Fruit fly (Drosophila melanogaster): ENCODE results near the gene LSm7.

LSm7 gene

dm6 chr2L:16709693-16710092, 33.2 kb downstream of the LSm7 start:
- TF ChIP-seq GATAd (GFP tag; optimal IDR thresholded peaks at IDR 0.05) (no peak), Rel (GFP tag; optimal IDR thresholded peaks at IDR 0.05) (no peak), Rel (tag; optimal IDR thresholded peaks at IDR 0.05) (no peak), dsf (GFP tag; optimal IDR thresholded peaks at IDR 0.05; ENCODE audit: borderline replicate concordance) (no peak), Hr78 (GFP tag; optimal IDR thresholded peaks at IDR 0.05) (no peak), OdsH (GFP tag; optimal IDR thresholded peaks at IDR 0.05) (no peak), Hr83 (GFP tag; optimal IDR thresholded peaks at IDR 0.05; ENCODE audit: poor library complexity, severe bottlenecking) (no peak), lola (GFP tag; optimal IDR thresholded peaks at IDR 0.05) (no peak), fru (GFP tag; optimal IDR thresholded peaks at IDR 0.05) (no peak), N (GFP tag; optimal IDR thresholded peaks at IDR 0.05) (no peak), Sp1 (GFP tag; optimal IDR thresholded peaks at IDR 0.05) (no peak), Dfd (GFP tag; optimal IDR thresholded peaks at IDR 0.05) (no peak), tai (GFP tag; optimal IDR thresholded peaks at IDR 0.05) (no peak)

- no peak for TF ChIP-seq Jra (GFP tag; optimal IDR thresholded peaks at IDR 0.05)
- no peak for TF ChIP-seq OdsH (GFP tag; optimal IDR thresholded peaks at IDR 0.05)
- no peak for TF ChIP-seq N (GFP tag; optimal IDR thresholded peaks at IDR 0.05)
- TF ChIP-seq Dfd (GFP tag; optimal IDR thresholded peaks at IDR 0.05): no peak
- TF ChIP-seq woc (GFP tag; optimal IDR thresholded peaks at IDR 0.05): no peak
- TF ChIP-seq Vsx2 (GFP tag; optimal IDR thresholded peaks at IDR 0.05; ENCODE audit: partially characterized antibody): no peak
- no peak for TF ChIP-seq brk (GFP tag; optimal IDR thresholded peaks at IDR 0.05)
Observed at dm6 chr2L:16706882-16707775, 35.8 kb downstream of the LSm7 start.

dm6 chr2L:16703753-16704152, 39.1 kb downstream of the LSm7 start:
- TF ChIP-seq fru (GFP tag; optimal IDR thresholded peaks at IDR 0.05) (peak; percentile 8), Rel (GFP tag; optimal IDR thresholded peaks at IDR 0.05) (no peak), Rel (tag; optimal IDR thresholded peaks at IDR 0.05) (no peak), Dif (GFP tag; optimal IDR thresholded peaks at IDR 0.05; ENCODE audit: partially characterized antibody) (no peak), Hnf4 (GFP tag; optimal IDR thresholded peaks at IDR 0.05) (peak; percentile 20), lola (GFP tag; optimal IDR thresholded peaks at IDR 0.05) (no peak), br (GFP tag; optimal IDR thresholded peaks at IDR 0.05) (peak; percentile 6), CrebA (GFP tag; optimal IDR thresholded peaks at IDR 0.05; ENCODE audit: borderline replicate concordance) (no peak), GATAd (GFP tag; optimal IDR thresholded peaks at IDR 0.05) (no peak), usp (GFP tag; optimal IDR thresholded peaks at IDR 0.05) (no peak), dsf (GFP tag; optimal IDR thresholded peaks at IDR 0.05; ENCODE audit: borderline replicate concordance) (no peak), Jra (GFP tag; optimal IDR thresholded peaks at IDR 0.05) (no peak), Hr83 (GFP tag; optimal IDR thresholded peaks at IDR 0.05; ENCODE audit: poor library complexity, severe bottlenecking) (no peak), dl (GFP tag; optimal IDR thresholded peaks at IDR 0.05; ENCODE audit: insufficient read depth in 1 of 2, partially characterized antibody in 2 of 2) (no peak), sage (GFP tag; optimal IDR thresholded peaks at IDR 0.05) (no peak), HLH106 (tag; optimal IDR thresholded peaks at IDR 0.05) (no peak), h (GFP tag; optimal IDR thresholded peaks at IDR 0.05) (peak; percentile 22), woc (GFP tag; optimal IDR thresholded peaks at IDR 0.05) (no peak), brk (GFP tag; optimal IDR thresholded peaks at IDR 0.05) (no peak), ey (GFP tag; optimal IDR thresholded peaks at IDR 0.05) (peak; percentile 21), dmrt93B (GFP tag; optimal IDR thresholded peaks at IDR 0.05) (no peak), OdsH (GFP tag; optimal IDR thresholded peaks at IDR 0.05) (peak; percentile 1), jim (GFP tag; optimal IDR thresholded peaks at IDR 0.05) (no peak), Myc (optimal IDR thresholded peaks at IDR 0.05) (no peak), pan (optimal IDR thresholded peaks at IDR 0.05) (no peak), psq (GFP tag; optimal IDR thresholded peaks at IDR 0.05) (no peak), Vsx2 (GFP tag; optimal IDR thresholded peaks at IDR 0.05; ENCODE audit: partially characterized antibody) (no peak), Hr78 (GFP tag; optimal IDR thresholded peaks at IDR 0.05) (no peak), foxo (GFP tag; optimal IDR thresholded peaks at IDR 0.05) (no peak), Dfd (GFP tag; optimal IDR thresholded peaks at IDR 0.05) (no peak), Abd-B (GFP tag; optimal IDR thresholded peaks at IDR 0.05) (no peak), sv (GFP tag; optimal IDR thresholded peaks at IDR 0.05) (peak; percentile 26), tai (GFP tag; optimal IDR thresholded peaks at IDR 0.05) (no peak), CG9705 (GFP tag; optimal IDR thresholded peaks at IDR 0.05) (no peak), Mio (GFP tag; optimal IDR thresholded peaks at IDR 0.05) (no peak), CG32264 (GFP tag; optimal IDR thresholded peaks at IDR 0.05) (no peak), rgr (GFP tag; optimal IDR thresholded peaks at IDR 0.05) (peak; percentile 48), Sp1 (GFP tag; optimal IDR thresholded peaks at IDR 0.05) (no peak), N (GFP tag; optimal IDR thresholded peaks at IDR 0.05) (no peak)
